Fruit fly (Drosophila melanogaster): ENCODE measurements around the gene vvl.

dm6 chr3L:6820767-6821587, 31.0 kb downstream of the vvl start:
- TF ChIP-seq CG8478 (optimal IDR thresholded peaks at IDR 0.05) (no peak), CTCF (optimal IDR thresholded peaks at IDR 0.05) (no peak)

Measured in S2 (cell line).